Worm (Caenorhabditis elegans): ENCODE measurements around the gene madf-4.

- no peak for TF ChIP-seq elt-2 (tag; optimal IDR thresholded peaks at IDR 0.05)
- TF ChIP-seq rnt-1 (tag; optimal IDR thresholded peaks at IDR 0.05): no peak
Observed at ce11 chrV:9922481-9922880, 39.8 kb downstream of the madf-4 start, which contains the start of gene C50H2.7.
